Worm (Caenorhabditis elegans): Measurements from ENCODE around the gene Y69H2.7.

Y69H2.7 gene

ce11 chrV:18734381-18734780 is 44.6 kb downstream of the Y69H2.7 start, which contains the start of gene scl-20:
Gene scl-20, minus strand, starts transcription at chrV:18734481.
- TF ChIP-seq nhr-12 (tag; optimal IDR thresholded peaks at IDR 0.05) (no peak), hmg-11 (tag; optimal IDR thresholded peaks at IDR 0.05) (no peak), mdl-1 (tag; optimal IDR thresholded peaks at IDR 0.05) (no peak), egl-27 (tag; optimal IDR thresholded peaks at IDR 0.05) (no peak), fkh-10 (GFP tag; optimal IDR thresholded peaks at IDR 0.05) (no peak), ztf-4 (tag; optimal IDR thresholded peaks at IDR 0.05) (no peak), aly-2 (tag; optimal IDR thresholded peaks at IDR 0.05) (no peak), tbx-2 (tag; optimal IDR thresholded peaks at IDR 0.05) (no peak), nhr-23 (tag; optimal IDR thresholded peaks at IDR 0.05) (no peak), ceh-16 (tag; optimal IDR thresholded peaks at IDR 0.05) (no peak)

- TF ChIP-seq fkh-10 (GFP tag; optimal IDR thresholded peaks at IDR 0.05): no peak
- no peak for TF ChIP-seq nhr-237 (tag; optimal IDR thresholded peaks at IDR 0.05)
- no peak for TF ChIP-seq tbx-2 (tag; optimal IDR thresholded peaks at IDR 0.05)
- no peak for TF ChIP-seq nfya-1 (tag; optimal IDR thresholded peaks at IDR 0.05; ENCODE audit: insufficient read depth)
Observed at ce11 chrV:18737646-18738045, 47.9 kb downstream of the Y69H2.7 start.

- TF ChIP-seq elt-2 (tag; optimal IDR thresholded peaks at IDR 0.05) (no peak), nhr-28 (tag; optimal IDR thresholded peaks at IDR 0.05) (no peak), ZK546.5 (tag; optimal IDR thresholded peaks at IDR 0.05) (no peak)
Observed at ce11 chrV:18742108-18742507, 52.3 kb downstream of the Y69H2.7 start, which contains the start of gene clec-250. Gene clec-250, minus strand, starts transcription at chrV:18742208.

Measured in whole organism, L3 larva.